Worm (Caenorhabditis elegans) whole organism, L3 larva: Measurements from ENCODE around the gene fbxc-15.

Source experiments
- ZK546.5 ChIP-seq: sonication (generic microtip); optimal IDR thresholded peaks from 2 replicates; lab custom pipeline; 2017; ENCODE audit warnings: missing biosample characterization, missing genetic modification characterization
- ama-1 ChIP-seq: fragments of 150-350 bp; optimal IDR thresholded peaks from 2 replicates; lab custom pipeline; 2018
- ceh-9 ChIP-seq: sonication (generic microtip); optimal IDR thresholded peaks from 2 replicates; lab custom pipeline; 2018; ENCODE audit warnings: missing biosample characterization, missing genetic modification characterization
- elt-2 ChIP-seq: sonication (generic microtip); optimal IDR thresholded peaks from 2 replicates; lab custom pipeline; 2016; ENCODE audit warnings: missing genetic modification reagents, mild to moderate bottlenecking, missing genetic modification characterization, missing compliant biosample characterization
- elt-3 ChIP-seq, 3 experiments: fragments of 150-350 bp in 1 of 3; sonication (generic microtip) in 2 of 3; optimal IDR thresholded peaks; 2 replicates in 2 of 3; 4 replicates in 1 of 3; lab custom pipeline; 2014 to 2017; ENCODE audit warnings: missing biosample characterization in 3 of 3, missing genetic modification characterization in 3 of 3
- lin-15B ChIP-seq: fragments of 150-350 bp; optimal IDR thresholded peaks from 2 replicates; lab custom pipeline; 2014; ENCODE audit warnings: missing biosample characterization, missing genetic modification characterization
- nhr-25 ChIP-seq: sonication (generic microtip); optimal IDR thresholded peaks from 2 replicates; lab custom pipeline; 2017; ENCODE audit warnings: missing biosample characterization, missing genetic modification characterization
- nhr-28 ChIP-seq: fragments of 150-350 bp; optimal IDR thresholded peaks from 2 replicates; lab custom pipeline; 2014; ENCODE audit warnings: missing biosample characterization, missing genetic modification characterization
- nhr-77 ChIP-seq: fragments of 150-350 bp; optimal IDR thresholded peaks from 2 replicates; lab custom pipeline; 2014; ENCODE audit warnings: missing biosample characterization, missing genetic modification characterization
- snpc-4 ChIP-seq: fragments of 150-350 bp; optimal IDR thresholded peaks from 2 replicates; lab custom pipeline; 2014; ENCODE audit warnings: missing biosample characterization, missing genetic modification characterization
- unc-62 ChIP-seq: fragments of 150-350 bp; sonication (generic microtip); optimal IDR thresholded peaks from 4 replicates; lab custom pipeline; 2014; ENCODE audit warnings: missing biosample characterization, missing genetic modification reagents, missing genetic modification characterization
- ztf-11 ChIP-seq: fragments of 150-350 bp; optimal IDR thresholded peaks from 2 replicates; lab custom pipeline; 2014; ENCODE audit warnings: missing biosample characterization, missing genetic modification characterization

ce11 chrII:960218-960617, 19.0 kb upstream of the fbxc-15 start, which contains the start of the genes C32B5.18 and C32B5.7:
- TF ChIP-seq nhr-25 (no peak), ztf-11 (tag; lab: Kevin White, UChicago) (no peak), snpc-4 (no peak), nhr-77 (tag; lab: Kevin White, UChicago) (no peak), ZK546.5 (tag; lab: Kevin White, UChicago) (no peak), elt-3 (tag; optimal IDR thresholded peaks at IDR 0.05; lab: Kevin White, UChicago) (no peak), unc-62 (GFP tag; lab: Kevin White, UChicago) (no peak), ama-1 (no peak), elt-2 (no peak), ceh-9 (tag; lab: Kevin White, UChicago) (no peak), nhr-28 (tag; lab: Kevin White, UChicago) (no peak), lin-15B (tag; lab: Kevin White, UChicago) (no peak)
